Fruit fly (Drosophila melanogaster): ENCODE measurements around the gene CG2955.
A peak's percentile ranks its signal among the peaks of the same experiment; 100 is the strongest.

CG2955 gene

DNA sequence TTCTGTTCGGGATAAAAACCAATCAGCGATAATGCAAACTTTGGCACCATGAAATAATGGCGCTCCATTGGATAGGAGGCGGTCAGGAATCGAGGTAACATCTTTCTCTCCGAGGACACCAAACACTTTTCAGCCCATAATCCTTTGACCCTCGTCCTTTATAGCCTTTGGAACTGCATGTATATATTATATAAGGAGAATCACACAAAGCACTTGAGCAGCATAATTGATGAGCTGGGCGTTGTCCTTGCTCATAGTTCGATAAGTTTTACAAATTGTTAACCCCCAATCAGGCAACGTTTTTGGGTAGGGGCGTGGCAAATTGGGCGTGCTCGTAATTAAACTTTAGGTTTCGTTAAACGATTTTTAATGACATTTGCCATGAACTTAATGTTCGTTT is 17.0 kb downstream of the CG2955 start, which contains the start of gene Or24a:
Or24a (minus strand) TSS at position 101 of the 400 bp plus-strand sequence.
- TF ChIP-seq CG8301 (tag; optimal IDR thresholded peaks at IDR 0.05) (no peak), Snoo (tag; optimal IDR thresholded peaks at IDR 0.05) (no peak)

DNA sequence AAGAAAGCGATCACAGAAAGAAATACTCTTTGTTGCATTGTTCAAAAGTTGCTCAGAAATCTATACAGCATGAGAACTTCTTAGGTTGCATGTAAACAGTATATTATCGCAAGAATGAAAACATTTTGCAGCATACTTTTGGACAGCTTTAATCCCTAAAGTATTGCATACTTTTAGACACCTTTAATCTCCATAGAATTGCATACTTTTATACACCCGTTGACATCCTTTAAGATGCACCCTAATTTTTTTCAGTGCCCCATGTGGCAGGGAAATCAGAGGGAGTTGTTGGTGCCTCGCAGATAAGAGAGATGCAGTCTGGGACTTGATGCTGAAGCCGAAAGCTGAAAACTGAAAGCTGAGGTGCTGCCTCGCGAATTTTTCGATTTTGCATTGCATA is 30.3 kb downstream of the CG2955 start:
- no peak for TF ChIP-seq rn (GFP tag; IDR thresholded peaks at IDR 0.05)
- TF ChIP-seq D1 (tag; optimal IDR thresholded peaks at IDR 0.05): no peak

DNA sequence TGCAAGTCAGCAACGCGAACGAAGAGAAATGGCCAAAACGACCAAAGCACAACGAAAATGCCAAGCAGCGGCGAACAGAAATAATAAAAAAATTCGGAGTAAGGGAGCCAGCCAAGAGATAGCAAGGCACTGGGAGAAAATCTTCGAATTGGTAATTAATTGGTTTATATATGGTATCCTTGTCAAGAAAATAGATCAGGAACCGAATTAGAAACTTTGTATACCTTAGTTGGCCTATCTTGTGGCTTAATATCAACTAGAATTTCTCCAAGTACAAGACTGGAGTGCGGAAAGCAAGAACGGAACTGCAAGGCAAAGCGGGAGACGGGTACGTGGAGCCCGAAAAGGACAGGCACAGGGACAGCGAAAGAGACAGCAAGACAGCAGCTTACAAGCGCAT is 30.9 kb downstream of the CG2955 start:
- no peak for TF ChIP-seq CG14655 (GFP tag; optimal IDR thresholded peaks at IDR 0.05)
- no peak for TF ChIP-seq gl (tag; optimal IDR thresholded peaks at IDR 0.05)
- TF ChIP-seq Pif1B (GFP tag; optimal IDR thresholded peaks at IDR 0.05): peak; percentile 29
- TF ChIP-seq Snoo (tag; optimal IDR thresholded peaks at IDR 0.05): peak; percentile 15
- no peak for TF ChIP-seq Ets98B (GFP tag; IDR thresholded peaks at IDR 0.05)
- TF ChIP-seq Pif1A (GFP tag; optimal IDR thresholded peaks at IDR 0.05): peak; percentile 29
- TF ChIP-seq CG8159 (tag; optimal IDR thresholded peaks at IDR 0.05): no peak
- no peak for TF ChIP-seq CG17806 (tag; optimal IDR thresholded peaks at IDR 0.05)
- TF ChIP-seq fd96Ca (GFP tag; IDR thresholded peaks at IDR 0.05): no peak
- TF ChIP-seq CG13204 (GFP tag; optimal IDR thresholded peaks at IDR 0.05): no peak
- TF ChIP-seq CG12605 (GFP tag; IDR thresholded peaks at IDR 0.05): no peak
- no peak for TF ChIP-seq CG32121 (GFP tag; IDR thresholded peaks at IDR 0.05)
- TF ChIP-seq CG15710 (tag; optimal IDR thresholded peaks at IDR 0.05): no peak

- TF ChIP-seq CG17806 (tag; optimal IDR thresholded peaks at IDR 0.05): no peak
- TF ChIP-seq CG12605 (GFP tag; IDR thresholded peaks at IDR 0.05): no peak
- no peak for TF ChIP-seq CG15710 (tag; optimal IDR thresholded peaks at IDR 0.05)
- TF ChIP-seq D1 (tag; optimal IDR thresholded peaks at IDR 0.05): no peak
- TF ChIP-seq CG14655 (GFP tag; optimal IDR thresholded peaks at IDR 0.05): no peak
- no peak for TF ChIP-seq Pif1B (GFP tag; optimal IDR thresholded peaks at IDR 0.05)
- TF ChIP-seq Ets98B (GFP tag; IDR thresholded peaks at IDR 0.05): peak; percentile 24; the same call in 1 of the 2 replicates
- TF ChIP-seq EcR (GFP tag; optimal IDR thresholded peaks at IDR 0.05): no peak
- TF ChIP-seq CG9948 (tag; optimal IDR thresholded peaks at IDR 0.05): no peak
- TF ChIP-seq CG34367 (tag; optimal IDR thresholded peaks at IDR 0.05): peak; percentile 27
- TF ChIP-seq CG8301 (tag; optimal IDR thresholded peaks at IDR 0.05): no peak
- TF ChIP-seq CG32121 (GFP tag; IDR thresholded peaks at IDR 0.05): 0 out of 2 replicates have a peak, but pooled peaks have one; percentile 12
- TF ChIP-seq Snoo (tag; optimal IDR thresholded peaks at IDR 0.05): peak; percentile 39
- TF ChIP-seq CG8159 (tag; optimal IDR thresholded peaks at IDR 0.05): no peak
- no peak for TF ChIP-seq CG10348 (GFP tag; IDR thresholded peaks at IDR 0.05)
Measured at dm6 chr2L:4185269-4186024, 36.4 kb downstream of the CG2955 start.

DNA sequence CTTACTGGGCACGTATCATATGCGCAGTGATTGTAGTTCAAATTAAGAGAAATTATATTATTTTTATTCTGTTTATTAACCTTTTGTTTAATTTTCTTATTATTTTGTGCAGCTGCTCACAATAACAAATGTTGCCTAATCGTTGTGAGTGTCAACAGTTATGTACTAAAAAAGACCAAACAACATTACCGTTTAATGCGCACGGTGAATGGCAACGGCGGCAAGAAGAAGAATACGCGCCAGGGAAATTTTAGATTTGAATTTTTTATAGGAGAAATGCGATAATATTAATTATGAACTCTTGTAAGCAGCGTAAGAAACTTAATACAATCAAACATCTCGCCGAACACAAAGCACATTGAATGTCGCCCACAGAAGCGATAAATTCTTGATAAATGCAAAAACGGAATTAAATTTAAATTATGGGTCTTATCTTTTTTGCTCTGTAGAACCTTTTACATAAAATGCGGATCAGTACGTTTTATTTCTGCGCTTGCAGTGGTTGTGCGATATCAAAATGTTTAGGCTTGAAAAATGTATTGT is 38.6 kb downstream of the CG2955 start, which contains the start of the genes Tbcc and lectin-24Db:
Tbcc (minus strand) TSS at position 163 of the 543 bp plus-strand sequence.
lectin-24Db (plus strand) TSS at position 493 of the 543 bp plus-strand sequence.
- TF ChIP-seq CG17806 (tag; optimal IDR thresholded peaks at IDR 0.05) (no peak), CG4496 (GFP tag; IDR thresholded peaks at IDR 0.05) (no peak), Pif1A (GFP tag; optimal IDR thresholded peaks at IDR 0.05) (no peak), CG8159 (tag; optimal IDR thresholded peaks at IDR 0.05) (no peak), Pif1B (GFP tag; optimal IDR thresholded peaks at IDR 0.05) (no peak), Ets98B (GFP tag; IDR thresholded peaks at IDR 0.05) (no peak), rn (GFP tag; IDR thresholded peaks at IDR 0.05) (no peak), CG14655 (GFP tag; optimal IDR thresholded peaks at IDR 0.05) (no peak), fd96Ca (GFP tag; IDR thresholded peaks at IDR 0.05) (no peak), EcR (GFP tag; optimal IDR thresholded peaks at IDR 0.05) (no peak), gl (tag; optimal IDR thresholded peaks at IDR 0.05) (no peak), CG12605 (GFP tag; IDR thresholded peaks at IDR 0.05) (no peak), CG15710 (tag; optimal IDR thresholded peaks at IDR 0.05) (no peak), Snoo (tag; optimal IDR thresholded peaks at IDR 0.05) (no peak)

dm6 chr2L:4195672-4196281 is 46.7 kb downstream of the CG2955 start:
- TF ChIP-seq fd96Ca (GFP tag; IDR thresholded peaks at IDR 0.05) (no peak), Snoo (tag; optimal IDR thresholded peaks at IDR 0.05) (no peak), CG14655 (GFP tag; optimal IDR thresholded peaks at IDR 0.05) (no peak), CG9948 (tag; optimal IDR thresholded peaks at IDR 0.05) (no peak), CG13204 (GFP tag; optimal IDR thresholded peaks at IDR 0.05) (no peak), CG15710 (tag; optimal IDR thresholded peaks at IDR 0.05) (no peak), CG4496 (GFP tag; IDR thresholded peaks at IDR 0.05) (no peak), gl (tag; optimal IDR thresholded peaks at IDR 0.05) (no peak)

Measured in whole organism, pupa.